Worm (Caenorhabditis elegans): Measurements from ENCODE around the gene ZC513.14.

- TF ChIP-seq dao-5 (tag; optimal IDR thresholded peaks at IDR 0.05), result no peak
- TF ChIP-seq him-1 (tag; optimal IDR thresholded peaks at IDR 0.05), result no peak
- no peak for TF ChIP-seq W03F9.2 (tag; optimal IDR thresholded peaks at IDR 0.05)
Measured at ce11 chrV:8018919-8019318, 16.9 kb downstream of the ZC513.14 start.
